Fruit fly (Drosophila melanogaster): ENCODE results near the gene IKKbeta.

DNA sequence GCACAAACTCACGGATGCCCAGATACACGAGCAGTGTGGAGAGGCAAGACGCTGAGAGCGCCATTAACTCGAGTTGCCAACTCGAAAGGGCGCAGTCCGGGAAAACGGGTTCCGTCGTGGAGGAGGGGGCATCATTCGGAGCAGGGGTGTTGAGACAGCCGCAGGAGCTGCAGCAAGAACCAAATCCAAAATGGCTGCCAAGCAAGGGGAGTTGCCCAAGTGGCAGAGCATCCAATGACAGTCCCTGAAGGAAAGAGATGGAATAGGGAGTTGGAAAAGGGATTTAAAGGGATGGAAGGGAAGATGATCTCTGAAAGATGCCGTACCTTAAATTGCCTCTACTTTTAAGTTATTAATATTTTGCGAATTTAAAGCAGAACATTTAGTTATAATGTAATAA is 11.2 kb downstream of the IKKbeta start:
- TF ChIP-seq usp (GFP tag; optimal IDR thresholded peaks at IDR 0.05) (no peak), psq (optimal IDR thresholded peaks at IDR 0.05) (no peak), Dll (optimal IDR thresholded peaks at IDR 0.05) (no peak)
